Fruit fly (Drosophila melanogaster) whole organism, embryonic: ENCODE results near the gene CG11811.

Source experiments
- Abd-B ChIP-seq: fragments of 200-800 bp; sonication (Bioruptor generic); optimal IDR thresholded peaks from 2 replicates; lab custom pipeline; 2018; ENCODE audit warnings: missing biosample characterization, mild to moderate bottlenecking, missing genetic modification characterization, moderate library complexity
- CG10979 ChIP-seq: fragments of 200-800 bp; sonication (Bioruptor generic); optimal IDR thresholded peaks from 2 replicates; lab custom pipeline; 2018; ENCODE audit warnings: missing biosample characterization, mild to moderate bottlenecking, missing genetic modification characterization, moderate library complexity
- CG11247 ChIP-seq: fragments of 200-800 bp; sonication (Bioruptor generic); IDR thresholded peaks from 2 replicates; pipeline ENCODE4 v1.3.6; 2022; ENCODE audit warnings: missing biosample characterization, missing genetic modification characterization
- CG1233 ChIP-seq: fragments of 200-800 bp; sonication (Bioruptor generic); optimal IDR thresholded peaks from 4 replicates; lab custom pipeline; 2018; ENCODE audit warnings: missing biosample characterization, mild to moderate bottlenecking, missing genetic modification characterization
- CG12769 ChIP-seq: fragments of 200-800 bp; sonication (Bioruptor generic); optimal IDR thresholded peaks from 2 replicates; lab custom pipeline; 2019; ENCODE audit warnings: missing biosample characterization, mild to moderate bottlenecking, missing genetic modification characterization, moderate library complexity
- CG14441 ChIP-seq: fragments of 200-800 bp; sonication (Bioruptor generic); IDR thresholded peaks from 2 replicates; pipeline ENCODE4 v1.3.6; 2022; ENCODE audit warnings: missing biosample characterization, missing genetic modification characterization
- CG1603 ChIP-seq: fragments of 200-800 bp; sonication (Bioruptor generic); optimal IDR thresholded peaks from 2 replicates; lab custom pipeline; 2019; ENCODE audit warnings: missing biosample characterization, mild to moderate bottlenecking, missing genetic modification characterization, moderate library complexity
- CG18262 ChIP-seq: fragments of 200-800 bp; optimal IDR thresholded peaks from 3 replicates; lab custom pipeline; 2019; ENCODE audit warnings: missing biosample characterization, mild to moderate bottlenecking, missing genetic modification characterization, moderate library complexity
- CG2712 ChIP-seq: fragments of 200-800 bp; optimal IDR thresholded peaks from 3 replicates; lab custom pipeline; 2019; ENCODE audit warnings: missing biosample characterization, mild to moderate bottlenecking, missing genetic modification characterization, moderate library complexity
- CG31441 ChIP-seq: fragments of 200-800 bp; sonication (Bioruptor generic); IDR thresholded peaks from 2 replicates; pipeline ENCODE4 v1.3.6; 2022; ENCODE audit warnings: missing biosample characterization, missing genetic modification characterization
- CG32532 ChIP-seq: fragments of 200-800 bp; sonication (Bioruptor generic); IDR thresholded peaks from 2 replicates; pipeline ENCODE4 v1.3.6; 2022; ENCODE audit warnings: missing biosample characterization, missing genetic modification characterization
- CG4360 ChIP-seq: fragments of 200-800 bp; sonication (Bioruptor generic); IDR thresholded peaks from 2 replicates; pipeline ENCODE4 v1.3.6; 2022; ENCODE audit warnings: missing biosample characterization, missing genetic modification characterization
- CG7839 ChIP-seq: fragments of 200-800 bp; sonication (Bioruptor generic); optimal IDR thresholded peaks from 3 replicates; lab custom pipeline; 2018; ENCODE audit warnings: missing biosample characterization, mild to moderate bottlenecking, missing genetic modification characterization, moderate library complexity
- CG8388 ChIP-seq: fragments of 200-800 bp; sonication (Bioruptor generic); optimal IDR thresholded peaks from 2 replicates; lab custom pipeline; 2019; ENCODE audit warnings: missing biosample characterization, mild to moderate bottlenecking, missing genetic modification characterization, moderate library complexity
- CG9727 ChIP-seq: fragments of 200-800 bp; sonication (Bioruptor generic); optimal IDR thresholded peaks from 3 replicates; lab custom pipeline; 2017; ENCODE audit warnings: missing biosample characterization, mild to moderate bottlenecking, missing genetic modification characterization
- CHES-1-like ChIP-seq: fragments of 200-800 bp; sonication (Bioruptor generic); optimal IDR thresholded peaks from 2 replicates; lab custom pipeline; 2016; ENCODE audit warnings: missing biosample characterization, missing genetic modification characterization
- Dfd ChIP-seq, 2 experiments: fragments of >200 bp; optimal IDR thresholded peaks; 2 replicates each; lab custom pipeline; 2017; ENCODE audit warnings: missing biosample characterization in 2 of 2, missing genetic modification characterization in 2 of 2
- Drgx ChIP-seq: fragments of 200-800 bp; sonication (Bioruptor generic); IDR thresholded peaks from 2 replicates; pipeline ENCODE4 v1.3.6; 2022; ENCODE audit warnings: missing biosample characterization, missing genetic modification characterization
- Ets65A ChIP-seq: fragments of 200-800 bp; sonication (Bioruptor generic); peaks from one replicate; lab custom pipeline; 2016; ENCODE audit warnings: missing biosample characterization, missing genetic modification characterization
- Fer1 ChIP-seq: fragments of 200-800 bp; sonication (Bioruptor generic); optimal IDR thresholded peaks from 2 replicates; lab custom pipeline; 2017; ENCODE audit warnings: missing biosample characterization, mild to moderate bottlenecking, missing genetic modification characterization
- Med ChIP-seq: fragments of 200-800 bp; sonication (Bioruptor generic); peaks from one replicate; lab custom pipeline; 2016; ENCODE audit warnings: missing biosample characterization, missing genetic modification characterization, mild to moderate bottlenecking, inconsistent platforms, moderate library complexity
- Oaz ChIP-seq: fragments of 200-800 bp; sonication (Bioruptor generic); IDR thresholded peaks from 2 replicates; pipeline ENCODE4 v1.3.6; 2022; ENCODE audit warnings: missing biosample characterization, missing genetic modification characterization
- Oli ChIP-seq: fragments of 200-800 bp; sonication (Bioruptor generic); optimal IDR thresholded peaks from 2 replicates; lab custom pipeline; 2018; ENCODE audit warnings: missing biosample characterization, mild to moderate bottlenecking, missing genetic modification characterization, moderate library complexity
- Sox102F ChIP-seq: fragments of 200-800 bp; sonication (Bioruptor generic); optimal IDR thresholded peaks from 2 replicates; lab custom pipeline; 2018; ENCODE audit warnings: missing biosample characterization, mild to moderate bottlenecking, missing genetic modification characterization, moderate library complexity
- Ssrp ChIP-seq: fragments of 200-800 bp; sonication (Bioruptor generic); optimal IDR thresholded peaks from 2 replicates; lab custom pipeline; 2018; ENCODE audit warnings: missing biosample characterization, mild to moderate bottlenecking, missing genetic modification characterization, moderate library complexity
- Xbp1 ChIP-seq: fragments of 200-800 bp; sonication (Bioruptor generic); optimal IDR thresholded peaks from 3 replicates; lab custom pipeline; 2016; ENCODE audit warnings: missing biosample characterization, mild to moderate bottlenecking, missing genetic modification characterization
- Xrp1 ChIP-seq: fragments of 200-800 bp; sonication (Bioruptor generic); IDR thresholded peaks from 2 replicates; pipeline ENCODE4 v1.3.6; 2022; ENCODE audit warnings: missing biosample characterization, missing genetic modification characterization
- bowl ChIP-seq: fragments of 200-800 bp; sonication (Bioruptor generic); IDR thresholded peaks from 2 replicates; pipeline ENCODE4 v1.3.6; 2022; ENCODE audit warnings: missing biosample characterization, missing genetic modification characterization
- bsh ChIP-seq, 2 experiments: fragments of 200-800 bp; sonication (Bioruptor generic); optimal IDR thresholded peaks; 2 replicates each; lab custom pipeline; 2017 to 2018; ENCODE audit warnings: mild to moderate bottlenecking in 2 of 2, missing biosample characterization in 2 of 2, missing genetic modification characterization in 2 of 2, moderate library complexity in 1 of 2
- cad ChIP-seq: fragments of >200 bp; optimal IDR thresholded peaks from 2 replicates; lab custom pipeline; 2017; ENCODE audit warnings: missing biosample characterization, missing genetic modification characterization
- chif ChIP-seq, 2 experiments: fragments of 200-800 bp; sonication (Bioruptor generic); optimal IDR thresholded peaks; 3 replicates each; lab custom pipeline; 2016; ENCODE audit warnings: missing biosample characterization in 2 of 2, missing genetic modification characterization in 2 of 2
- chinmo ChIP-seq: fragments of 200-800 bp; sonication (Bioruptor generic); IDR thresholded peaks from 4 replicates; pipeline ENCODE4 v1.3.6; 2022; ENCODE audit warnings: missing biosample characterization, missing genetic modification characterization; ENCODE audit not compliant: partially characterized antibody
- dmrt11E ChIP-seq: fragments of 200-800 bp; sonication (Bioruptor generic); optimal IDR thresholded peaks from 3 replicates; lab custom pipeline; 2018; ENCODE audit warnings: missing biosample characterization, mild to moderate bottlenecking, missing genetic modification characterization, moderate library complexity
- esg ChIP-seq: fragments of 200-800 bp; sonication (Bioruptor generic); conservative IDR thresholded peaks from 2 replicates; pipeline ENCODE4 v1.3.6; 2022; ENCODE audit warnings: missing biosample characterization, missing genetic modification characterization
- eyg ChIP-seq: fragments of 200-800 bp; sonication (Bioruptor generic); optimal IDR thresholded peaks from 3 replicates; lab custom pipeline; 2016; ENCODE audit warnings: missing biosample characterization, missing genetic modification characterization
- grau ChIP-seq: fragments of 200-800 bp; optimal IDR thresholded peaks from 3 replicates; lab custom pipeline; 2019; ENCODE audit warnings: missing biosample characterization, mild to moderate bottlenecking, missing genetic modification characterization, moderate library complexity
- hkb ChIP-seq, 2 experiments: fragments of 200-800 bp in 1 of 2; fragments of >200 bp in 1 of 2; sonication (Bioruptor generic) in 1 of 2; IDR thresholded peaks in 1 of 2; optimal IDR thresholded peaks in 1 of 2; 2 replicates each; pipeline versions ENCODE4 v1.3.6 to Lab custom; 2017 to 2022; ENCODE audit warnings: missing biosample characterization in 1 of 2, missing genetic modification characterization in 1 of 2
- klu ChIP-seq: fragments of 200-800 bp; sonication (Bioruptor generic); IDR thresholded peaks from 2 replicates; pipeline ENCODE4 v1.3.6; 2022; ENCODE audit warnings: missing biosample characterization, missing genetic modification characterization
- prd ChIP-seq, 3 experiments: fragments of >200 bp in 2 of 3; fragments of 200-800 bp in 1 of 3; sonication (Bioruptor generic) in 1 of 3; optimal IDR thresholded peaks in 2 of 3; IDR thresholded peaks in 1 of 3; 2 replicates in 2 of 3; 3 replicates in 1 of 3; pipeline versions ENCODE4 v1.3.6 to Lab custom; 2017 to 2022; ENCODE audit warnings: missing biosample characterization in 1 of 3, missing genetic modification characterization in 1 of 3
- ranshi ChIP-seq: fragments of 200-800 bp; sonication (Bioruptor generic); IDR thresholded peaks from 2 replicates; pipeline ENCODE4 v1.3.6; 2022; ENCODE audit warnings: missing biosample characterization, missing genetic modification characterization
- row ChIP-seq: fragments of 200-800 bp; sonication (Bioruptor generic); IDR thresholded peaks from 3 replicates; pipeline ENCODE4 v1.3.6; 2022; ENCODE audit warnings: missing biosample characterization, missing genetic modification characterization
- sens ChIP-seq: fragments of 200-800 bp; sonication (Bioruptor generic); peaks from one replicate; lab custom pipeline; 2016; ENCODE audit warnings: missing biosample characterization, missing genetic modification characterization
- sr ChIP-seq: fragments of 200-800 bp; sonication (Bioruptor generic); IDR thresholded peaks from 3 replicates; pipeline ENCODE4 v1.3.6; 2022; ENCODE audit warnings: missing biosample characterization, missing genetic modification characterization
- unpg ChIP-seq: fragments of 200-800 bp; sonication (Bioruptor generic); optimal IDR thresholded peaks from 3 replicates; lab custom pipeline; 2018; ENCODE audit warnings: missing biosample characterization, mild to moderate bottlenecking, missing genetic modification characterization, moderate library complexity
- vvl ChIP-seq: fragments of 200-800 bp; sonication (Bioruptor generic); IDR thresholded peaks from 2 replicates; pipeline ENCODE4 v1.3.6; 2022; ENCODE audit warnings: missing biosample characterization, missing genetic modification characterization
- zfh1 ChIP-seq: fragments of 200-800 bp; sonication (Bioruptor generic); IDR thresholded peaks from 3 replicates; pipeline ENCODE4 v1.3.6; 2022; ENCODE audit warnings: missing biosample characterization, missing genetic modification characterization

The CG11811 gene

dm6 chr3L:10645965-10646364, 44.9 kb upstream of the CG11811 start (continued):
- TF ChIP-seq bowl (GFP tag; lab: Robert Waterston, UW) (no peak), CG11247 (GFP tag; lab: Robert Waterston, UW) (0 out of 2 replicates have a peak, but pooled peaks have one; percentile 28), chinmo (GFP tag; lab: Robert Waterston, UW) (peak; percentile 43; the same call in 1 of the 4 replicates), vvl (GFP tag; lab: Robert Waterston, UW) (peak; percentile 42; the same call in 1 of the 2 replicates), CG12769 (tag; lab: Kevin White, UChicago) (peak; percentile 12), klu (GFP tag; lab: Robert Waterston, UW) (no peak), CG1233 (GFP tag; lab: Kevin White, UChicago) (no peak), sr (GFP tag; lab: Robert Waterston, UW) (peak; percentile 62; the same call in 1 of the 3 replicates), CG32532 (GFP tag; lab: Robert Waterston, UW) (peak; percentile 37; the same call in 1 of the 2 replicates), Oaz (0 out of 2 replicates have a peak, but pooled peaks have one; percentile 21), CG14441 (GFP tag; lab: Robert Waterston, UW) (peak; percentile 2; the same call in 1 of the 2 replicates)

DNA sequence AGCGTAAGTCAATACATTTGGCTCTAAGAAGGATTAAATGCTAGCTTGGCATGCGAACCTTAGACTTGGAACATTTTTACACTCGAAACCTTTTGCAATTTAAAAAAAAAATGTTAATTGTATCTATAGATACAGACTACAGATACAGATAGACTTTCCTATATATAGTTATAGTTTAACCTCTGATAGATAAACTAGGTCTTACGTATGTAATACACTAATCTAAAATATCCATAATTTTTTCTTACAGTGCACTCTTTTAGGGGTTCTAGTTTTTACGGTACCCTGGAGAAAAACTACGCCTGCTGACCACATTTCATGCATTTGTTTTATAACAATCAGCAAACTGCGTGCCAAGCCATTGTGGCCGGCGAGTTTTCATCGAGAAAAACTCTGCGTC, 43.7 kb upstream of the CG11811 start:
- TF ChIP-seq esg (GFP tag; lab: Robert Waterston, UW) (0 out of 2 replicates have a peak, but pooled peaks have one; percentile 5), sens (GFP tag; lab: Kevin White, UChicago) (peak; percentile 58), row (GFP tag; lab: Robert Waterston, UW) (peak; percentile 8; the same call in 1 of the 3 replicates), CG4360 (GFP tag; lab: Robert Waterston, UW) (no peak)

- TF ChIP-seq Fer1 (GFP tag; lab: Kevin White, UChicago) (no peak), Abd-B (GFP tag; lab: Kevin White, UChicago) (no peak), Xbp1 (GFP tag; lab: Kevin White, UChicago) (peak; percentile 6), bsh (GFP tag; optimal IDR thresholded peaks at IDR 0.05; lab: Kevin White, UChicago) (peak in 1 of 2 experiments; percentile 53), CG7839 (peak; percentile 6), chif (GFP tag; optimal IDR thresholded peaks at IDR 0.05; lab: Kevin White, UChicago) (peak in 1 of 2 experiments; percentile 9), Xrp1 (GFP tag; lab: Robert Waterston, UW) (peak; percentile 5; the same call in 1 of the 2 replicates), unpg (peak; percentile 17), CG31441 (GFP tag; lab: Robert Waterston, UW) (0 out of 2 replicates have a peak, but pooled peaks have one; percentile 20), ranshi (0 out of 2 replicates have a peak, but pooled peaks have one; percentile 23), CG18262 (tag; lab: Kevin White, UChicago) (peak; percentile 11), Drgx (GFP tag; lab: Robert Waterston, UW) (peak; percentile 62), Ssrp (peak; percentile 9), Ets65A (peak; percentile 87), CG9727 (GFP tag; lab: Kevin White, UChicago) (peak; percentile 4), zfh1 (0 out of 3 replicates have a peak, but pooled peaks have one; percentile 45), hkb (optimal IDR thresholded peaks at IDR 0.05; lab: Kevin White, UChicago) (no peak), hkb (GFP tag; IDR thresholded peaks at IDR 0.05; lab: Robert Waterston, UW) (peak; percentile 35; the same call in 1 of the 2 replicates), Oli (tag; lab: Kevin White, UChicago) (peak; percentile 1), prd (optimal IDR thresholded peaks at IDR 0.05; lab: Kevin White, UChicago) (no peak), prd (GFP tag; IDR thresholded peaks at IDR 0.05; lab: Robert Waterston, UW) (peak; percentile 24; the same call in 1 of the 3 replicates), Sox102F (GFP tag; lab: Kevin White, UChicago) (peak; percentile 23), Med (GFP tag; lab: Kevin White, UChicago) (peak; percentile 61), CG2712 (peak; percentile 12), cad (GFP tag; lab: Kevin White, UChicago) (no peak), sens (GFP tag; lab: Kevin White, UChicago) (peak; percentile 77), Dfd (GFP tag; optimal IDR thresholded peaks at IDR 0.05; lab: Kevin White, UChicago) (no peak), CHES-1-like (GFP tag; lab: Kevin White, UChicago) (no peak), CG10979 (tag; lab: Kevin White, UChicago) (peak; percentile 9), eyg (no peak), CG1603 (peak; percentile 13), CG8388 (GFP tag; lab: Kevin White, UChicago) (peak; percentile 17), dmrt11E (tag; lab: Kevin White, UChicago) (peak; percentile 31), grau (peak; percentile 3)
These were observed 42.4 kb upstream of the CG11811 start for dm6 chr3L:10648431-10648830.
